Worm (Caenorhabditis elegans) whole organism, L1 larva: ENCODE data around the gene F25F2.1.

Experiments
- efl-1 ChIP-seq, 4 experiments: fragments of 150-350 bp; optimal IDR thresholded peaks in 3 of 4; peaks in 1 of 4; 1 replicate in 1 of 4; 2 replicates in 3 of 4; lab custom pipeline; 2014; ENCODE audit warnings: missing biosample characterization in 2 of 4, missing genetic modification characterization in 2 of 4, missing genetic modification reagents in 2 of 4
- egl-13 ChIP-seq: sonication (generic microtip); optimal IDR thresholded peaks from 2 replicates; lab custom pipeline; 2016; ENCODE audit warnings: missing genotype, missing genetic modification reagents, missing genetic modification characterization, missing compliant biosample characterization
- mdl-1 ChIP-seq, 2 experiments: fragments of 150-350 bp; optimal IDR thresholded peaks; 2 replicates each; lab custom pipeline; 2014 to 2017; ENCODE audit warnings: missing biosample characterization in 2 of 2, missing genetic modification characterization in 2 of 2, inconsistent platforms in 1 of 2
- nhr-76 ChIP-seq: sonication (generic microtip); optimal IDR thresholded peaks from 2 replicates; lab custom pipeline; 2017; ENCODE audit warnings: missing biosample characterization, missing genetic modification characterization
- skn-1 ChIP-seq: fragments of 150-350 bp; optimal IDR thresholded peaks from 2 replicates; lab custom pipeline; 2014; ENCODE audit warnings: missing biosample characterization, missing genetic modification characterization

ce11 chrIII:4508064-4508905 lies at the start of gene F25F2.1, which contains the start of gene cct-5:
- TF ChIP-seq mdl-1 (tag; optimal IDR thresholded peaks at IDR 0.05; lab: Kevin White, UChicago) (peak in 1 of 2 experiments; percentile 55), skn-1 (tag; lab: Kevin White, UChicago) (peak; percentile 65), efl-1 (optimal IDR thresholded peaks at IDR 0.05; lab: Kevin White, UChicago) (peak; percentile 58 to 80), efl-1 (GFP tag; optimal IDR thresholded peaks at IDR 0.05 in 1 of 2; lab: Kevin White, UChicago) (peak; percentile 89 to 98), egl-13 (tag; lab: Kevin White, UChicago) (peak; percentile 5), nhr-76 (tag; lab: Kevin White, UChicago) (no peak)
